Worm (Caenorhabditis elegans): Measurements from ENCODE around the gene rmh-2.

The rmh-2 gene

ce11 chrV:9970119-9970518 is 39.5 kb upstream of the rmh-2 start:
- peak; percentile 51 for TF ChIP-seq sma-3 (GFP tag; optimal IDR thresholded peaks at IDR 0.05)
- peak; percentile 83 for TF ChIP-seq unc-55 (GFP tag; optimal IDR thresholded peaks at IDR 0.05)
- peak; percentile 30 for TF ChIP-seq snpc-4 (tag; optimal IDR thresholded peaks at IDR 0.05)
- TF ChIP-seq lin-11 (tag; optimal IDR thresholded peaks at IDR 0.05): peak; percentile 34
- peak; percentile 81 for TF ChIP-seq nhr-129 (tag; optimal IDR thresholded peaks at IDR 0.05)
- TF ChIP-seq F13H6.1 (tag; optimal IDR thresholded peaks at IDR 0.05): peak; percentile 77
- peak; percentile 55 to 58 for TF ChIP-seq lsy-2 (tag; optimal IDR thresholded peaks at IDR 0.05)
- peak; percentile 52 for TF ChIP-seq zag-1 (tag; optimal IDR thresholded peaks at IDR 0.05)
- TF ChIP-seq nhr-11 (tag; optimal IDR thresholded peaks at IDR 0.05): peak; percentile 38
- TF ChIP-seq ztf-11 (tag; optimal IDR thresholded peaks at IDR 0.05): peak; percentile 24
- TF ChIP-seq lin-39 (tag; optimal IDR thresholded peaks at IDR 0.05): no peak
- TF ChIP-seq nhr-21 (tag; optimal IDR thresholded peaks at IDR 0.05): peak; percentile 25
- peak; percentile 72 for TF ChIP-seq lin-13 (GFP tag; optimal IDR thresholded peaks at IDR 0.05)
- no peak for TF ChIP-seq unc-39 (tag; optimal IDR thresholded peaks at IDR 0.05)
- peak; percentile 28 for TF ChIP-seq nhr-6 (tag; optimal IDR thresholded peaks at IDR 0.05)
- no peak for TF ChIP-seq elt-1 (tag; optimal IDR thresholded peaks at IDR 0.05)
- peak; percentile 61 for TF ChIP-seq crh-2 (tag; optimal IDR thresholded peaks at IDR 0.05)
- peak; percentile 53 for TF ChIP-seq Y55F3AM.14 (GFP tag; optimal IDR thresholded peaks at IDR 0.05)
- peak; percentile 75 for TF ChIP-seq mab-5 (tag; optimal IDR thresholded peaks at IDR 0.05)
- TF ChIP-seq egl-27 (tag; optimal IDR thresholded peaks at IDR 0.05): peak; percentile 40
- peak; percentile 12 for TF ChIP-seq ceh-16 (tag; optimal IDR thresholded peaks at IDR 0.05)
- TF ChIP-seq fos-1 (tag; optimal IDR thresholded peaks at IDR 0.05): peak; percentile 32
- TF ChIP-seq nhr-12 (tag; optimal IDR thresholded peaks at IDR 0.05): no peak
- TF ChIP-seq sem-4 (tag; optimal IDR thresholded peaks at IDR 0.05): peak; percentile 6
- peak; percentile 40 for TF ChIP-seq ztf-4 (tag; optimal IDR thresholded peaks at IDR 0.05)
- no peak for TF ChIP-seq gmeb-1 (tag; optimal IDR thresholded peaks at IDR 0.05)
- TF ChIP-seq C34F6.9 (tag; optimal IDR thresholded peaks at IDR 0.05): peak; percentile 41
- TF ChIP-seq sma-9 (GFP tag; optimal IDR thresholded peaks at IDR 0.05): peak; percentile 80
- no peak for TF ChIP-seq sma-9 (tag; optimal IDR thresholded peaks at IDR 0.05)
- TF ChIP-seq mdl-1 (tag; optimal IDR thresholded peaks at IDR 0.05): peak in 1 of 2 experiments; percentile 10
- TF ChIP-seq unc-62 (GFP tag; optimal IDR thresholded peaks at IDR 0.05): no peak

ce11 chrV:9965891-9966290 is 35.3 kb upstream of the rmh-2 start:
- no peak for TF ChIP-seq elt-3 (tag; optimal IDR thresholded peaks at IDR 0.05)
- no peak for TF ChIP-seq ceh-82 (tag; optimal IDR thresholded peaks at IDR 0.05)
- TF ChIP-seq nhr-10 (tag; optimal IDR thresholded peaks at IDR 0.05): no peak
- TF ChIP-seq crh-2 (tag; optimal IDR thresholded peaks at IDR 0.05): no peak
- TF ChIP-seq mab-5 (tag; optimal IDR thresholded peaks at IDR 0.05): no peak
- TF ChIP-seq unc-39 (tag; optimal IDR thresholded peaks at IDR 0.05): no peak
- no peak for TF ChIP-seq ztf-4 (tag; optimal IDR thresholded peaks at IDR 0.05)
- no peak for TF ChIP-seq blmp-1 (tag; optimal IDR thresholded peaks at IDR 0.05; ENCODE audit: insufficient read depth)
- no peak for TF ChIP-seq sma-3 (GFP tag; optimal IDR thresholded peaks at IDR 0.05)
- TF ChIP-seq aly-2 (tag; optimal IDR thresholded peaks at IDR 0.05): no peak
- no peak for TF ChIP-seq C34F6.9 (tag; optimal IDR thresholded peaks at IDR 0.05)
- TF ChIP-seq nhr-77 (tag; optimal IDR thresholded peaks at IDR 0.05): no peak
- no peak for TF ChIP-seq unc-62 (GFP tag; optimal IDR thresholded peaks at IDR 0.05)
- no peak for TF ChIP-seq ztf-11 (tag; optimal IDR thresholded peaks at IDR 0.05)
- no peak for TF ChIP-seq lin-11 (tag; optimal IDR thresholded peaks at IDR 0.05)
- no peak for TF ChIP-seq nhr-12 (tag; optimal IDR thresholded peaks at IDR 0.05)

- no peak for TF ChIP-seq mbf-1 (tag; optimal IDR thresholded peaks at IDR 0.05)
- TF ChIP-seq nhr-21 (tag; optimal IDR thresholded peaks at IDR 0.05): no peak
- TF ChIP-seq ZK546.5 (tag; optimal IDR thresholded peaks at IDR 0.05): no peak
- TF ChIP-seq unc-55 (GFP tag; optimal IDR thresholded peaks at IDR 0.05): peak; percentile 34
- TF ChIP-seq nhr-77 (tag; optimal IDR thresholded peaks at IDR 0.05): no peak
- TF ChIP-seq sma-3 (GFP tag; optimal IDR thresholded peaks at IDR 0.05): no peak
- TF ChIP-seq fos-1 (tag; optimal IDR thresholded peaks at IDR 0.05): no peak
- TF ChIP-seq zag-1 (tag; optimal IDR thresholded peaks at IDR 0.05): no peak
- TF ChIP-seq blmp-1 (tag; optimal IDR thresholded peaks at IDR 0.05; ENCODE audit: insufficient read depth): no peak
These were observed 33.7 kb upstream of the rmh-2 start for ce11 chrV:9964152-9964785.

Data from whole organism, L2 larva.